Fruit fly (Drosophila melanogaster): ENCODE results near the gene futsch.

Gene futsch

DNA sequence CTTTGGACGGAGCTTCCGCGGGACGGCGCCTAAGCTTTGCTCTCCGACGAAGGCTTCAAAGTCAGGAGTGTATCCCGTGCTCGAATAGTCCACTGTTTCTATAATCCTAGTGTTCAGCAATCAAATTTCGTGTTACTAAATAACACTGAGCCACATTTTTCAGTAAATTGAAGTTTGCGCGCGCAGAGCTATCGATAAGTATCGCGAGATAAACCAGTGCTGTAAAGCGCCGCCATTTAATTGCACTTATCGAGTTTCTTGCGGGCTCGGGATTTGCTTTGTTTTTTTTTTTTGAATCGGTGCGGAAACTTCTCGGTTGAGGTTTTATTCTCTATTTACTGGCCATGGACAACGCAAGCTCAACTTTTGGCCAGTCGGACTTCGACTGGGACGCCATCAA, 68.0 kb downstream of the futsch start, which contains the start of the genes Rab27 and mei-38 (continued):
- TF ChIP-seq CG2120 (GFP tag; optimal IDR thresholded peaks at IDR 0.05), result peak; percentile 56
- TF ChIP-seq fu2 (GFP tag; optimal IDR thresholded peaks at IDR 0.05), result peak; percentile 3
- no peak for TF ChIP-seq Vsx1 (GFP tag; optimal IDR thresholded peaks at IDR 0.05)
- peak; percentile 7 for TF ChIP-seq CG4424 (GFP tag; optimal IDR thresholded peaks at IDR 0.05)
- TF ChIP-seq CG13894 (tag; optimal IDR thresholded peaks at IDR 0.05), result no peak
- TF ChIP-seq CG10274 (GFP tag; optimal IDR thresholded peaks at IDR 0.05), result no peak
- no peak for TF ChIP-seq cato (GFP tag; optimal IDR thresholded peaks at IDR 0.05; ENCODE audit: borderline replicate concordance)
- 0 out of 3 replicates have a peak, but pooled peaks have one; percentile 45 for TF ChIP-seq vnd (GFP tag; IDR thresholded peaks at IDR 0.05; ENCODE audit: partially characterized antibody)
- peak; percentile 70 for TF ChIP-seq Ets65A (GFP tag)
- no peak for TF ChIP-seq CG7357 (GFP tag; IDR thresholded peaks at IDR 0.05)
- no peak for TF ChIP-seq CG2202 (tag; optimal IDR thresholded peaks at IDR 0.05)
- peak; percentile 11 for TF ChIP-seq B-H2 (GFP tag; optimal IDR thresholded peaks at IDR 0.05)
- peak; percentile 53; the same call in 1 of the 3 replicates for TF ChIP-seq CG7963 (GFP tag; IDR thresholded peaks at IDR 0.05; ENCODE audit: partially characterized antibody)
- no peak for TF ChIP-seq z (GFP tag; IDR thresholded peaks at IDR 0.05)
- TF ChIP-seq YL-1 (GFP tag; optimal IDR thresholded peaks at IDR 0.05), result no peak
- no peak for TF ChIP-seq pnt (GFP tag; optimal IDR thresholded peaks at IDR 0.05)
- TF ChIP-seq Atf-2 (GFP tag; optimal IDR thresholded peaks at IDR 0.05), result no peak
- no peak for TF ChIP-seq Dad (GFP tag; optimal IDR thresholded peaks at IDR 0.05)
- TF ChIP-seq caup (GFP tag; optimal IDR thresholded peaks at IDR 0.05; ENCODE audit: severe bottlenecking), result peak; percentile 22
- TF ChIP-seq knrl (GFP tag; IDR thresholded peaks at IDR 0.05; ENCODE audit: partially characterized antibody), result peak; percentile 60; the same call in 2 of the 3 replicates
- TF ChIP-seq crp (GFP tag; optimal IDR thresholded peaks at IDR 0.05), result no peak
- no peak for TF ChIP-seq CG7556 (GFP tag; optimal IDR thresholded peaks at IDR 0.05)
- no peak for TF ChIP-seq yki (optimal IDR thresholded peaks at IDR 0.05)
- peak; percentile 34 for TF ChIP-seq HmgD (GFP tag; optimal IDR thresholded peaks at IDR 0.05)
- TF ChIP-seq CG5180 (GFP tag; optimal IDR thresholded peaks at IDR 0.05), result no peak
- peak; percentile 2 for TF ChIP-seq Dip3 (GFP tag; optimal IDR thresholded peaks at IDR 0.05)
- no peak for TF ChIP-seq jigr1 (GFP tag; IDR thresholded peaks at IDR 0.05)
- no peak for TF ChIP-seq dmrt11E (tag; optimal IDR thresholded peaks at IDR 0.05)
- TF ChIP-seq sens-2 (GFP tag; IDR thresholded peaks at IDR 0.05), result no peak
- TF ChIP-seq Dll (GFP tag; IDR thresholded peaks at IDR 0.05; ENCODE audit: partially characterized antibody), result peak; percentile 71; the same call in 3 of the 4 replicates
- no peak for TF ChIP-seq dmrt99B (tag; optimal IDR thresholded peaks at IDR 0.05)
- peak; percentile 74 for TF ChIP-seq CG6791 (GFP tag; IDR thresholded peaks at IDR 0.05; ENCODE audit: partially characterized antibody)
- peak; percentile 82 for TF ChIP-seq amos (GFP tag; IDR thresholded peaks at IDR 0.05; ENCODE audit: partially characterized antibody)
- peak; percentile 75 for TF ChIP-seq Bgb (GFP tag; IDR thresholded peaks at IDR 0.05; ENCODE audit: partially characterized antibody)
- peak; percentile 19 for TF ChIP-seq CG30403 (GFP tag; optimal IDR thresholded peaks at IDR 0.05)
- TF ChIP-seq odd (GFP tag; optimal IDR thresholded peaks at IDR 0.05), result no peak
- no peak for TF ChIP-seq Optix (GFP tag; IDR thresholded peaks at IDR 0.05)
- no peak for TF ChIP-seq luna (GFP tag; optimal IDR thresholded peaks at IDR 0.05)
- no peak for TF ChIP-seq CG1233 (GFP tag; optimal IDR thresholded peaks at IDR 0.05)
- no peak for TF ChIP-seq CG6854 (GFP tag; optimal IDR thresholded peaks at IDR 0.05)
- peak; percentile 67 for TF ChIP-seq MBD-R2 (GFP tag; IDR thresholded peaks at IDR 0.05)
- peak; percentile 75 for TF ChIP-seq CG17186 (GFP tag; optimal IDR thresholded peaks at IDR 0.05)
- no peak for TF ChIP-seq CG31441 (GFP tag; IDR thresholded peaks at IDR 0.05)
- peak; percentile 23 for TF ChIP-seq stwl (tag; optimal IDR thresholded peaks at IDR 0.05)
- TF ChIP-seq D (optimal IDR thresholded peaks at IDR 0.05), result no peak
- no peak for TF ChIP-seq D (GFP tag; optimal IDR thresholded peaks at IDR 0.05)
- no peak for TF ChIP-seq C15 (GFP tag; IDR thresholded peaks at IDR 0.05)
- TF ChIP-seq her (GFP tag; optimal IDR thresholded peaks at IDR 0.05), result peak; percentile 54
- peak; percentile 33 for TF ChIP-seq trem (tag; optimal IDR thresholded peaks at IDR 0.05)
- 0 out of 2 replicates have a peak, but pooled peaks have one; percentile 27 for TF ChIP-seq CG32767 (GFP tag; IDR thresholded peaks at IDR 0.05)
- TF ChIP-seq mam (GFP tag; optimal IDR thresholded peaks at IDR 0.05), result peak; percentile 17

All from whole organism, embryonic.